Fruit fly (Drosophila melanogaster): ENCODE results near the gene dnd.

The dnd gene

DNA sequence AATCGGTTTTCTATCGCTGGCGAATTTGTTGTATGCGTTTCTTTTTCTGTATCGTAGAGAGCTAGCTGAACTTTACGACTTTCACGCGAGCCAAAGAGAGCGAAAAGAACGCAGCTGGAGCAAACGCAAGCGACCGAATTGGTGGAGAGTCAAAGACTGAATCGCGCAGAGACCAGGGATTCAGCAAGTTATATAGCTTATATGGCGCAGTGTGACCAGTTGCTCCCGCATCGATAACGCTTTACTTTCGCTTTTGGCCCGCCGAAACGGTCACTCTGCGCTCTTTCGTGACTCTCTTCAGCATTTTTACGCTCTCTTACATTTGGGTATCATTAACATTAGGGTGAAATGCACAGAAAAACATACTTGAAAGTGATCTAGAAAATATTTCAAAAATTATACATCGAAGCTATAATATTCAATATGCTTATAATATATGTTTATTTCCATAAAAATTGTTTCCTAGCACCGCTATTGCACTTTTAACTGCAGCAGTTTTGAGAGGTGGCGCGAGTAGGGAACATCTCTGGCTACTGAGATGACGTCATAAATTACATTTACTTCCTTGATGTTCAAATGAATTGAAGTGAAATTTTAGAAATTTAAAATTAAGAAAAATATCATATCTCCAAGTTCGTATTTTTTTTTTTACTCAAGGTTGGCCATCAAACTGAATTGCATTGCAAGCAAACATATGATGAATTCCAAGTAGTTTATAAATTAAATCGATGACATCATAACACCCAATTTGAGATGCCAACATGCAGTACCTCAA is 30.9 kb downstream of the dnd start, which contains the start of gene glec (continued):
- peak; percentile 8; the same call in 1 of the 2 replicates for TF ChIP-seq E2f1 (GFP tag; IDR thresholded peaks at IDR 0.05)
- TF ChIP-seq grau (tag; optimal IDR thresholded peaks at IDR 0.05): peak; percentile 27
- TF ChIP-seq CG17361 (GFP tag; IDR thresholded peaks at IDR 0.05): peak; percentile 70; the same call in 2 of the 3 replicates
- no peak for TF ChIP-seq hkb (optimal IDR thresholded peaks at IDR 0.05)
- no peak for TF ChIP-seq hkb (GFP tag; IDR thresholded peaks at IDR 0.05)
- no peak for TF ChIP-seq CG2202 (tag; optimal IDR thresholded peaks at IDR 0.05)
- no peak for TF ChIP-seq C15 (GFP tag; IDR thresholded peaks at IDR 0.05)
- no peak for TF ChIP-seq Fer2 (tag; optimal IDR thresholded peaks at IDR 0.05)
- no peak for TF ChIP-seq CG15601 (tag; optimal IDR thresholded peaks at IDR 0.05)
- TF ChIP-seq ase (GFP tag; IDR thresholded peaks at IDR 0.05): no peak
- TF ChIP-seq CG10462 (GFP tag; optimal IDR thresholded peaks at IDR 0.05): no peak
- peak; percentile 19 for TF ChIP-seq CTCF (GFP tag; optimal IDR thresholded peaks at IDR 0.05)
- peak; percentile 63; the same call in 1 of the 3 replicates for TF ChIP-seq Dbx (GFP tag; IDR thresholded peaks at IDR 0.05)
- no peak for TF ChIP-seq CG12155 (GFP tag; optimal IDR thresholded peaks at IDR 0.05)
- TF ChIP-seq CG34376 (GFP tag; optimal IDR thresholded peaks at IDR 0.05): peak; percentile 28
- TF ChIP-seq CG10565 (GFP tag; optimal IDR thresholded peaks at IDR 0.05): no peak
- TF ChIP-seq Trl (optimal IDR thresholded peaks at IDR 0.05): peak; percentile 90 to 93
- peak; percentile 67 for TF ChIP-seq Trl (GFP tag; optimal IDR thresholded peaks at IDR 0.05)
- TF ChIP-seq fd64A (GFP tag; optimal IDR thresholded peaks at IDR 0.05): peak; percentile 51
- TF ChIP-seq chif (GFP tag; optimal IDR thresholded peaks at IDR 0.05): no peak
- no peak for TF ChIP-seq Aef1 (GFP tag; IDR thresholded peaks at IDR 0.05)
- peak; percentile 34 for TF ChIP-seq CG17385 (GFP tag; optimal IDR thresholded peaks at IDR 0.05)
- TF ChIP-seq CG1603 (tag; optimal IDR thresholded peaks at IDR 0.05): peak; percentile 57
- no peak for TF ChIP-seq Kr (GFP tag; optimal IDR thresholded peaks at IDR 0.05)
- peak; percentile 48 for TF ChIP-seq CG1602 (GFP tag; optimal IDR thresholded peaks at IDR 0.05)
- TF ChIP-seq fu2 (GFP tag; optimal IDR thresholded peaks at IDR 0.05): no peak
- peak; percentile 49; the same call in 1 of the 2 replicates for TF ChIP-seq amos (GFP tag; IDR thresholded peaks at IDR 0.05; ENCODE audit: partially characterized antibody)
- TF ChIP-seq CG6854 (GFP tag; optimal IDR thresholded peaks at IDR 0.05): peak; percentile 36
- TF ChIP-seq esg (GFP tag; conservative IDR thresholded peaks at IDR 0.05): 0 out of 2 replicates have a peak, but pooled peaks have one; percentile 6
- no peak for TF ChIP-seq mam (GFP tag; optimal IDR thresholded peaks at IDR 0.05)
- TF ChIP-seq HLH4C (GFP tag; IDR thresholded peaks at IDR 0.05; ENCODE audit: partially characterized antibody): peak; percentile 51
- no peak for TF ChIP-seq CG14441 (GFP tag; IDR thresholded peaks at IDR 0.05)
- TF ChIP-seq CG5180 (GFP tag; optimal IDR thresholded peaks at IDR 0.05): no peak
- peak; percentile 11 for TF ChIP-seq CG11504 (tag; optimal IDR thresholded peaks at IDR 0.05)
- TF ChIP-seq Dek (tag; optimal IDR thresholded peaks at IDR 0.05): peak; percentile 2
- peak in 1 of 2 experiments; percentile 41 for TF ChIP-seq insv (GFP tag; optimal IDR thresholded peaks at IDR 0.05)
- TF ChIP-seq Ravus (GFP tag; IDR thresholded peaks at IDR 0.05): no peak
- peak; percentile 6 for TF ChIP-seq Fer3 (tag; optimal IDR thresholded peaks at IDR 0.05)
- TF ChIP-seq tgo (GFP tag; IDR thresholded peaks at IDR 0.05): 0 out of 3 replicates have a peak, but pooled peaks have one; percentile 31
- TF ChIP-seq CG12744 (GFP tag; optimal IDR thresholded peaks at IDR 0.05): no peak
- peak; percentile 41; the same call in 1 of the 2 replicates for TF ChIP-seq Rx (GFP tag; IDR thresholded peaks at IDR 0.05)
- peak; percentile 71 for TF ChIP-seq NFAT (GFP tag; IDR thresholded peaks at IDR 0.05)
- peak; percentile 0 for TF ChIP-seq repo (GFP tag; optimal IDR thresholded peaks at IDR 0.05)
- TF ChIP-seq gro (GFP tag; optimal IDR thresholded peaks at IDR 0.05): peak; percentile 55
- TF ChIP-seq CG14710 (tag; optimal IDR thresholded peaks at IDR 0.05): peak; percentile 6
- peak; percentile 8 for TF ChIP-seq pros (GFP tag; optimal IDR thresholded peaks at IDR 0.05)
- TF ChIP-seq CG31365 (tag; optimal IDR thresholded peaks at IDR 0.05): no peak
- peak; percentile 50; the same call in 1 of the 2 replicates for TF ChIP-seq Xrp1 (GFP tag; IDR thresholded peaks at IDR 0.05)
- peak; percentile 61 for TF ChIP-seq Hmr (GFP tag; optimal IDR thresholded peaks at IDR 0.05)
- peak; percentile 5 for TF ChIP-seq HHEX (GFP tag; optimal IDR thresholded peaks at IDR 0.05)

Measured in whole organism, embryonic.